In the genomic region with DNA sequence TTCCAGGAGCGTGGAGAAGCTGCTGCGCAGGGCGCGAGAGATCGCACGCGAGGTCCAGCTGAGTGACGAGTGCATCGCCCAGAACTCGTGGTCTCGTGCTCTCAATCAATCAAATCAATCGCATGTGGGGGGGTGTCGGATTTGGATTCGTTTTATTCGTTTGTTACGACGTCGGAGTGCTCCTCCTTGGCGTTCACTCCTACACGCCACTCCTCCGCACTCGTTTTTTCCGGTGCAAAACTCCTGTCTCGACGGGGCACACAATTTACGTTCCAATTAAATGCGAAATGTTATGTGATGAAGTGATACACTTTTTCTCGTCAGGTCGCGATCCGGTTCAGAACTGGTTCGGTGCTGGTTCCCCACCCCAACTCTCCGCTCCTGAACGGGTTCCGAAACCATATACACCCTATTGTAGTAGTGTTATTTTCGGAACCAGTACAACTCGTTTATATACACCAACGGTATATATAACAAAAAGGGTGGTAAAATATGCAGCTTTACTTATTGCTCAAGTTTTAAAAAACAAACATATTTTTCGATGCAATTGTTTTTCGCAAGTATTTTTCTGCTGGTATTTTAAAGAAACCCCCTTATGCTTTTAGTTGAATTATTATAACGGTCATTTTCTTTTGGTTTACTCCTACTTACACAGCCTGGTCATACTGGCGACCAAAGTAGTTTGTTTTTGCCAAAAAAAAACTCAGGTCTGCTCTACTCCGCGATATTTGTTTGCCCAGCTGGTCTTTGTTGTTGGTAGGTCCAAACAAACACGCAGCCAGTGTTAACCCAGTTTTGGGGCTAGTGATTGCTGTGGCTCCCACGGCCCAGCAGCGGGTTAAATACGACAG, we compare ENCODE assay signal across 1 fruit fly cellular context.
A peak's percentile ranks its signal among the peaks of the same experiment; 100 is the strongest.
TF ChIP-seq lines count a peak whose summit lies in the region.

Gene CG12091 (minus strand): TSS at position 349 of the 851 bp plus-strand sequence.
Gene pns (plus strand): TSS at position 651 of the 851 bp plus-strand sequence.

TF ChIP-seq in whole organism, embryonic, 481 proteins besides CTCF, POLR2A, EP300 and RAD21 (continued from another document and continues in another):
- TF ChIP-seq cas (GFP tag; IDR thresholded peaks at IDR 0.05; lab: Robert Waterston, UW) (peak; percentile 27; the same call in 1 of the 2 replicates), Dbx (GFP tag; IDR thresholded peaks at IDR 0.05; lab: Robert Waterston, UW) (peak; percentile 43; the same call in 1 of the 3 replicates), Ets97D (GFP tag; optimal IDR thresholded peaks at IDR 0.05; lab: Kevin White, UChicago) (peak; percentile 84), ERR (GFP tag; optimal IDR thresholded peaks at IDR 0.05; lab: Kevin White, UChicago) (peak; percentile 63), mam (GFP tag; optimal IDR thresholded peaks at IDR 0.05; lab: Kevin White, UChicago) (peak; percentile 79), CG4854 (GFP tag; optimal IDR thresholded peaks at IDR 0.05; lab: Kevin White, UChicago) (peak; percentile 60), Nf-YC (tag; optimal IDR thresholded peaks at IDR 0.05; lab: Kevin White, UChicago) (peak; percentile 69), CG7786 (GFP tag; optimal IDR thresholded peaks at IDR 0.05; lab: Kevin White, UChicago) (peak; percentile 57), fd3F (GFP tag; optimal IDR thresholded peaks at IDR 0.05; lab: Kevin White, UChicago) (peak; percentile 35), dmrt11E (tag; optimal IDR thresholded peaks at IDR 0.05; lab: Kevin White, UChicago) (peak; percentile 64), CG8089 (GFP tag; optimal IDR thresholded peaks at IDR 0.05; lab: Kevin White, UChicago) (peak; percentile 56), sens-2 (GFP tag; IDR thresholded peaks at IDR 0.05; lab: Robert Waterston, UW) (peak; percentile 44; the same call in 1 of the 2 replicates), Vsx1 (GFP tag; optimal IDR thresholded peaks at IDR 0.05; lab: Kevin White, UChicago) (no peak), Hsf (GFP tag; optimal IDR thresholded peaks at IDR 0.05; lab: Kevin White, UChicago) (peak; percentile 73), tup (GFP tag; optimal IDR thresholded peaks at IDR 0.05; lab: Kevin White, UChicago) (no peak), pnt (GFP tag; optimal IDR thresholded peaks at IDR 0.05; lab: Kevin White, UChicago) (peak; percentile 63), Eip74EF (GFP tag; optimal IDR thresholded peaks at IDR 0.05; lab: Kevin White, UChicago) (peak in 1 of 2 experiments; percentile 16), Max (GFP tag; optimal IDR thresholded peaks at IDR 0.05; lab: Kevin White, UChicago) (peak; percentile 72), CG11456 (GFP tag; IDR thresholded peaks at IDR 0.05; lab: Robert Waterston, UW) (peak; percentile 74), CG16813 (GFP tag; IDR thresholded peaks at IDR 0.05; lab: Robert Waterston, UW; ENCODE audit: partially characterized antibody) (0 out of 3 replicates have a peak, but pooled peaks have one; percentile 6), CG18262 (tag; optimal IDR thresholded peaks at IDR 0.05; lab: Kevin White, UChicago) (peak; percentile 68), Hmr (GFP tag; optimal IDR thresholded peaks at IDR 0.05; lab: Kevin White, UChicago) (peak; percentile 77), oc (tag; optimal IDR thresholded peaks at IDR 0.05; lab: Kevin White, UChicago) (peak; percentile 21), hkb (optimal IDR thresholded peaks at IDR 0.05; lab: Kevin White, UChicago) (peak; percentile 39), hkb (GFP tag; IDR thresholded peaks at IDR 0.05; lab: Robert Waterston, UW) (peak; percentile 64), NC2β (GFP tag; optimal IDR thresholded peaks at IDR 0.05; lab: Kevin White, UChicago) (peak; percentile 56), yki (optimal IDR thresholded peaks at IDR 0.05; lab: Kevin White, UChicago) (no peak), Ada2b (GFP tag; IDR thresholded peaks at IDR 0.05; lab: Robert Waterston, UW) (peak; percentile 11; the same call in 1 of the 2 replicates), chif (GFP tag; optimal IDR thresholded peaks at IDR 0.05; lab: Kevin White, UChicago) (peak; percentile 66 to 69), klu (GFP tag; IDR thresholded peaks at IDR 0.05; lab: Robert Waterston, UW) (peak; percentile 53; the same call in 1 of the 2 replicates), bab2 (GFP tag; optimal IDR thresholded peaks at IDR 0.05; lab: Kevin White, UChicago) (peak; percentile 78), CG4328 (GFP tag; optimal IDR thresholded peaks at IDR 0.05; lab: Kevin White, UChicago) (peak; percentile 14), CG17328 (GFP tag; IDR thresholded peaks at IDR 0.05; lab: Robert Waterston, UW) (peak; percentile 76; the same call in 1 of the 2 replicates), stc (GFP tag; IDR thresholded peaks at IDR 0.05; lab: Robert Waterston, UW) (0 out of 2 replicates have a peak, but pooled peaks have one; percentile 43), CG11560 (tag; IDR thresholded peaks at IDR 0.05; lab: Robert Waterston, UW) (0 out of 3 replicates have a peak, but pooled peaks have one; percentile 10), vfl (GFP tag; optimal IDR thresholded peaks at IDR 0.05; lab: Kevin White, UChicago) (peak; percentile 40), tx (GFP tag; optimal IDR thresholded peaks at IDR 0.05; lab: Kevin White, UChicago) (peak; percentile 61), nmo (GFP tag; optimal IDR thresholded peaks at IDR 0.05; lab: Kevin White, UChicago) (peak; percentile 80), CG9876 (GFP tag; optimal IDR thresholded peaks at IDR 0.05; lab: Kevin White, UChicago) (peak; percentile 64), lola (GFP tag; optimal IDR thresholded peaks at IDR 0.05; lab: Kevin White, UChicago) (peak in 1 of 3 experiments; percentile 60), CG3838 (GFP tag; optimal IDR thresholded peaks at IDR 0.05; lab: Kevin White, UChicago) (peak; percentile 48), Bdp1 (GFP tag; optimal IDR thresholded peaks at IDR 0.05; lab: Kevin White, UChicago) (peak; percentile 60), jumu (GFP tag; optimal IDR thresholded peaks at IDR 0.05; lab: Kevin White, UChicago) (peak; percentile 56), Aef1 (GFP tag; IDR thresholded peaks at IDR 0.05; lab: Robert Waterston, UW) (peak; percentile 29; the same call in 2 of the 3 replicates), CG32532 (GFP tag; IDR thresholded peaks at IDR 0.05; lab: Robert Waterston, UW) (peak; percentile 78), CG9797 (GFP tag; optimal IDR thresholded peaks at IDR 0.05; lab: Kevin White, UChicago) (peak; percentile 96), CG12299 (tag; optimal IDR thresholded peaks at IDR 0.05; lab: Kevin White, UChicago) (peak; percentile 42), CG18619 (GFP tag; optimal IDR thresholded peaks at IDR 0.05; lab: Kevin White, UChicago) (peak; percentile 44), nerfin-1 (tag; optimal IDR thresholded peaks at IDR 0.05; lab: Kevin White, UChicago) (peak; percentile 39), crp (GFP tag; optimal IDR thresholded peaks at IDR 0.05; lab: Kevin White, UChicago) (peak in 1 of 2 experiments; percentile 47), CG15696 (tag; optimal IDR thresholded peaks at IDR 0.05; lab: Kevin White, UChicago) (peak; percentile 73), CG7963 (GFP tag; IDR thresholded peaks at IDR 0.05; lab: Robert Waterston, UW; ENCODE audit: partially characterized antibody) (no peak), Dip2 (GFP tag; IDR thresholded peaks at IDR 0.05; lab: Robert Waterston, UW) (no peak), PHDP (tag; optimal IDR thresholded peaks at IDR 0.05; lab: Kevin White, UChicago) (peak; percentile 70), bbx (GFP tag; IDR thresholded peaks at IDR 0.05; lab: Robert Waterston, UW; ENCODE audit: partially characterized antibody) (peak; percentile 27), CG15479 (GFP tag; optimal IDR thresholded peaks at IDR 0.05; lab: Kevin White, UChicago) (no peak), Adf1 (GFP tag; IDR thresholded peaks at IDR 0.05; lab: Robert Waterston, UW) (peak; percentile 33; the same call in 1 of the 2 replicates), CG12744 (GFP tag; optimal IDR thresholded peaks at IDR 0.05; lab: Kevin White, UChicago) (peak; percentile 30), nerfin-2 (GFP tag; IDR thresholded peaks at IDR 0.05; lab: Robert Waterston, UW; ENCODE audit: partially characterized antibody) (0 out of 2 replicates have a peak, but pooled peaks have one; percentile 53), Deaf1 (tag; optimal IDR thresholded peaks at IDR 0.05; lab: Kevin White, UChicago) (peak; percentile 51), hth (optimal IDR thresholded peaks at IDR 0.05; lab: Kevin White, UChicago) (no peak), wor (GFP tag; IDR thresholded peaks at IDR 0.05; lab: Robert Waterston, UW) (peak; percentile 58), HHEX (GFP tag; optimal IDR thresholded peaks at IDR 0.05; lab: Kevin White, UChicago) (no peak), crol (GFP tag; IDR thresholded peaks at IDR 0.05; lab: Robert Waterston, UW) (no peak; the same call in 1 of the 2 replicates), Myb (GFP tag; optimal IDR thresholded peaks at IDR 0.05; lab: Kevin White, UChicago) (peak; percentile 95), CG7271 (tag; optimal IDR thresholded peaks at IDR 0.05; lab: Kevin White, UChicago) (peak; percentile 52), gem (tag; optimal IDR thresholded peaks at IDR 0.05; lab: Kevin White, UChicago) (peak; percentile 78), sug (tag; optimal IDR thresholded peaks at IDR 0.05; lab: Kevin White, UChicago) (peak; percentile 69), CG9215 (GFP tag; IDR thresholded peaks at IDR 0.05; lab: Robert Waterston, UW) (peak; percentile 42; the same call in 1 of the 2 replicates), Dad (GFP tag; optimal IDR thresholded peaks at IDR 0.05; lab: Kevin White, UChicago) (peak; percentile 67), Dfd (GFP tag; optimal IDR thresholded peaks at IDR 0.05; lab: Kevin White, UChicago) (no peak), Bgb (GFP tag; IDR thresholded peaks at IDR 0.05; lab: Robert Waterston, UW; ENCODE audit: partially characterized antibody) (peak; percentile 44), CG6765 (GFP tag; optimal IDR thresholded peaks at IDR 0.05; lab: Kevin White, UChicago) (peak; percentile 61), kah (GFP tag; optimal IDR thresholded peaks at IDR 0.05; lab: Kevin White, UChicago) (peak; percentile 4), Doc2 (GFP tag; IDR thresholded peaks at IDR 0.05; lab: Robert Waterston, UW) (no peak), pita (GFP tag; optimal IDR thresholded peaks at IDR 0.05; lab: Kevin White, UChicago) (no peak), GATAe (GFP tag; conservative IDR thresholded peaks at IDR 0.05; lab: Robert Waterston, UW) (no peak), Kr (GFP tag; optimal IDR thresholded peaks at IDR 0.05; lab: Kevin White, UChicago) (peak; percentile 35), Jarid2 (GFP tag; optimal IDR thresholded peaks at IDR 0.05; lab: Kevin White, UChicago) (peak; percentile 65), CG2889 (GFP tag; IDR thresholded peaks at IDR 0.05; lab: Robert Waterston, UW) (peak; percentile 60; the same call in 2 of the 3 replicates), Tbp (GFP tag; optimal IDR thresholded peaks at IDR 0.05; lab: Kevin White, UChicago) (no peak), Lhr (GFP tag; optimal IDR thresholded peaks at IDR 0.05; lab: Kevin White, UChicago) (peak; percentile 70), H15 (GFP tag; IDR thresholded peaks at IDR 0.05; lab: Robert Waterston, UW) (no peak), chinmo (GFP tag; IDR thresholded peaks at IDR 0.05; lab: Robert Waterston, UW; ENCODE audit: partially characterized antibody) (0 out of 4 replicates have a peak, but pooled peaks have one; percentile 21), pb (GFP tag; optimal IDR thresholded peaks at IDR 0.05; lab: Kevin White, UChicago) (peak; percentile 45), MTF-1 (GFP tag; optimal IDR thresholded peaks at IDR 0.05; lab: Kevin White, UChicago; ENCODE audit: borderline replicate concordance) (no peak), grau (tag; optimal IDR thresholded peaks at IDR 0.05; lab: Kevin White, UChicago) (peak; percentile 67), psq (GFP tag; optimal IDR thresholded peaks at IDR 0.05; lab: Kevin White, UChicago) (peak; percentile 38), peb (GFP tag; IDR thresholded peaks at IDR 0.05; lab: Robert Waterston, UW) (peak; percentile 59), Optix (GFP tag; IDR thresholded peaks at IDR 0.05; lab: Robert Waterston, UW) (no peak), pzg (GFP tag; optimal IDR thresholded peaks at IDR 0.05; lab: Kevin White, UChicago) (peak; percentile 96), Fer1 (GFP tag; optimal IDR thresholded peaks at IDR 0.05; lab: Kevin White, UChicago) (peak; percentile 60), Sry-β (GFP tag; optimal IDR thresholded peaks at IDR 0.05; lab: Kevin White, UChicago) (peak; percentile 38), CG6791 (GFP tag; IDR thresholded peaks at IDR 0.05; lab: Robert Waterston, UW; ENCODE audit: partially characterized antibody) (peak; percentile 18; the same call in 1 of the 3 replicates), usp (GFP tag; optimal IDR thresholded peaks at IDR 0.05; lab: Kevin White, UChicago) (no peak), twi (tag; optimal IDR thresholded peaks at IDR 0.05; lab: Kevin White, UChicago) (peak; percentile 55), toy (GFP tag; IDR thresholded peaks at IDR 0.05; lab: Robert Waterston, UW) (no peak), CG15514 (GFP tag; optimal IDR thresholded peaks at IDR 0.05; lab: Kevin White, UChicago) (peak; percentile 100), CG8359 (GFP tag; optimal IDR thresholded peaks at IDR 0.05; lab: Kevin White, UChicago; ENCODE audit: borderline replicate concordance) (no peak), CG3407 (GFP tag; optimal IDR thresholded peaks at IDR 0.05; lab: Kevin White, UChicago) (no peak), CG6813 (GFP tag; optimal IDR thresholded peaks at IDR 0.05; lab: Kevin White, UChicago) (peak; percentile 31), Sin3A (optimal IDR thresholded peaks at IDR 0.05; lab: Kevin White, UChicago) (peak; percentile 79), hb (GFP tag; IDR thresholded peaks at IDR 0.05; lab: Robert Waterston, UW; ENCODE audit: partially characterized antibody) (no peak), CG11093 (GFP tag; IDR thresholded peaks at IDR 0.05; lab: Robert Waterston, UW) (no peak), chn (GFP tag; optimal IDR thresholded peaks at IDR 0.05; lab: Kevin White, UChicago) (peak; percentile 79), CG6175 (GFP tag; IDR thresholded peaks at IDR 0.05; lab: Robert Waterston, UW) (no peak), CG31388 (GFP tag; optimal IDR thresholded peaks at IDR 0.05; lab: Kevin White, UChicago) (peak; percentile 20), CG12769 (tag; optimal IDR thresholded peaks at IDR 0.05; lab: Kevin White, UChicago) (no peak), CG8281 (tag; optimal IDR thresholded peaks at IDR 0.05; lab: Kevin White, UChicago) (no peak), HmgD (GFP tag; optimal IDR thresholded peaks at IDR 0.05; lab: Kevin White, UChicago) (no peak), CG14965 (GFP tag; optimal IDR thresholded peaks at IDR 0.05; lab: Kevin White, UChicago; ENCODE audit: borderline replicate concordance) (no peak), dan (GFP tag; IDR thresholded peaks at IDR 0.05; lab: Robert Waterston, UW) (no peak), CG3726 (GFP tag; IDR thresholded peaks at IDR 0.05; lab: Robert Waterston, UW) (no peak), Meics (GFP tag; optimal IDR thresholded peaks at IDR 0.05; lab: Kevin White, UChicago) (peak; percentile 87), Hmx (GFP tag; optimal IDR thresholded peaks at IDR 0.05; lab: Kevin White, UChicago) (peak; percentile 38)
